Fruit fly (Drosophila melanogaster) whole organism, prepupa: ENCODE data around the gene CG14294.

ENCODE experiments used
- CG10669 ChIP-seq: fragments of 200-800 bp; sonication (Bioruptor generic); optimal IDR thresholded peaks from 3 replicates; lab custom pipeline; 2018; ENCODE audit warnings: missing biosample characterization, mild to moderate bottlenecking, missing genetic modification characterization, moderate library complexity
- CG6163 ChIP-seq: fragments of 200-800 bp; sonication (Bioruptor generic); IDR thresholded peaks from 3 replicates; pipeline ENCODE4 v1.3.6; 2022; ENCODE audit warnings: missing biosample characterization, missing genetic modification characterization
- CG8119 ChIP-seq: fragments of 200-800 bp; sonication (Bioruptor generic); IDR thresholded peaks from 3 replicates; pipeline ENCODE4 v1.3.6; 2022; ENCODE audit warnings: missing biosample characterization, missing genetic modification characterization
- Ets21C ChIP-seq: fragments of 200-800 bp; sonication (Bioruptor generic); optimal IDR thresholded peaks from 3 replicates; lab custom pipeline; 2016; ENCODE audit warnings: missing biosample characterization, missing genetic modification characterization
- Gug ChIP-seq: fragments of 200-800 bp; sonication (Bioruptor generic); IDR thresholded peaks from 2 replicates; pipeline ENCODE4 v1.3.6; 2022; ENCODE audit warnings: missing biosample characterization, missing genetic modification characterization
- OdsH ChIP-seq: fragments of 200-800 bp; sonication (Bioruptor generic); optimal IDR thresholded peaks from 3 replicates; lab custom pipeline; 2016; ENCODE audit warnings: missing biosample characterization, missing genetic modification characterization
- acj6 ChIP-seq: fragments of 200-800 bp; sonication (Bioruptor generic); optimal IDR thresholded peaks from 3 replicates; lab custom pipeline; 2016; ENCODE audit warnings: missing biosample characterization, missing genetic modification characterization
- eg ChIP-seq: fragments of 200-800 bp; sonication (Bioruptor generic); IDR thresholded peaks from 3 replicates; pipeline ENCODE4 v1.3.6; 2022; ENCODE audit warnings: missing biosample characterization, missing genetic modification characterization
- fd59A ChIP-seq: fragments of 200-800 bp; sonication (Bioruptor generic); optimal IDR thresholded peaks from 2 replicates; lab custom pipeline; 2017; ENCODE audit warnings: missing biosample characterization, mild to moderate bottlenecking, missing genetic modification characterization, missing genetic modification reagents
- lz ChIP-seq: fragments of 200-800 bp; sonication (Bioruptor generic); optimal IDR thresholded peaks from 3 replicates; lab custom pipeline; 2016; ENCODE audit warnings: missing biosample characterization, missing genetic modification characterization

- TF ChIP-seq Gug (GFP tag; lab: Robert Waterston, UW) (no peak), acj6 (GFP tag; lab: Kevin White, UChicago) (no peak), lz (GFP tag; lab: Kevin White, UChicago) (no peak), CG8119 (GFP tag; lab: Robert Waterston, UW) (no peak), Ets21C (GFP tag; lab: Kevin White, UChicago) (no peak), CG6163 (GFP tag; lab: Robert Waterston, UW) (no peak), eg (GFP tag; lab: Robert Waterston, UW) (peak; percentile 50; the same call in 2 of the 3 replicates), fd59A (no peak), OdsH (GFP tag; lab: Kevin White, UChicago) (no peak), CG10669 (no peak)
Measured at dm6 chr3R:18916715-18917253, 14.7 kb upstream of the CG14294 start.
